Worm (Caenorhabditis elegans) whole organism, dauer: Measurements from ENCODE around the gene R05G9.3.

ENCODE experiments used
- unc-62 ChIP-seq: sonication (generic microtip); optimal IDR thresholded peaks from 2 replicates; lab custom pipeline; 2017; ENCODE audit warnings: missing biosample characterization, missing genetic modification reagents, missing genetic modification characterization

Gene R05G9.3

ce11 chrII:6475180-6475737, 26.1 kb downstream of the R05G9.3 start, which contains the start of gene T28D9.16:
TSS of gene T28D9.16 (plus strand) at chrII:6475687.
- TF ChIP-seq unc-62 (GFP tag; lab: Kevin White, UChicago) = no peak

- no peak for TF ChIP-seq unc-62 (GFP tag; lab: Kevin White, UChicago)
Observed at ce11 chrII:6470985-6471384, 30.3 kb downstream of the R05G9.3 start, which contains the start of gene dgk-5. TSS of gene dgk-5 (minus strand) at chrII:6471085.

- no peak for TF ChIP-seq unc-62 (GFP tag; lab: Kevin White, UChicago)
Observed at ce11 chrII:6469340-6469739, 32.0 kb downstream of the R05G9.3 start.

ce11 chrII:6454671-6455070, 46.6 kb downstream of the R05G9.3 start, which contains the start of gene aptf-1:
TSS of gene aptf-1 (plus strand) at chrII:6454971.
- TF ChIP-seq unc-62 (GFP tag; lab: Kevin White, UChicago) = no peak

- no peak for TF ChIP-seq unc-62 (GFP tag; lab: Kevin White, UChicago)
Observed at ce11 chrII:6453341-6453806, 47.9 kb downstream of the R05G9.3 start, which contains the start of gene atg-16.2. TSS of gene atg-16.2 (minus strand) at chrII:6453391.
